Worm (Caenorhabditis elegans): Measurements from ENCODE around the gene pdhk-2.

- TF ChIP-seq lin-39 (tag; optimal IDR thresholded peaks at IDR 0.05): no peak
- TF ChIP-seq ama-1 (optimal IDR thresholded peaks at IDR 0.05): no peak
- TF ChIP-seq ztf-11 (tag; optimal IDR thresholded peaks at IDR 0.05): no peak
- TF ChIP-seq skn-1 (tag; optimal IDR thresholded peaks at IDR 0.05): no peak
- no peak for TF ChIP-seq nhr-43 (tag; optimal IDR thresholded peaks at IDR 0.05; ENCODE audit: poor library complexity, severe bottlenecking)
- TF ChIP-seq unc-62 (GFP tag; optimal IDR thresholded peaks at IDR 0.05): no peak
- TF ChIP-seq tbx-2 (tag; optimal IDR thresholded peaks at IDR 0.05): no peak
- TF ChIP-seq pha-4 (tag; optimal IDR thresholded peaks at IDR 0.05): no peak
- TF ChIP-seq sea-2 (GFP tag; optimal IDR thresholded peaks at IDR 0.05): no peak
- no peak for TF ChIP-seq nfya-1 (tag; optimal IDR thresholded peaks at IDR 0.05; ENCODE audit: insufficient read depth)
Observed at ce11 chrIII:8773375-8773774, 32.2 kb upstream of the pdhk-2 start.

Measured in whole organism, L3 larva.